Fruit fly (Drosophila melanogaster): ENCODE measurements around the gene Polr2A.

Gene Polr2A

dm6 chrX:11559728-11560724 is 10.1 kb downstream of the Polr2A start (continued):
- TF ChIP-seq amos (GFP tag; IDR thresholded peaks at IDR 0.05; ENCODE audit: partially characterized antibody) (no peak), CG10979 (tag; optimal IDR thresholded peaks at IDR 0.05) (peak; percentile 80), ftz-f1 (GFP tag; optimal IDR thresholded peaks at IDR 0.05) (no peak), Gsc (GFP tag; IDR thresholded peaks at IDR 0.05) (no peak), NfI (GFP tag; optimal IDR thresholded peaks at IDR 0.05) (peak; percentile 81), lilli (GFP tag; optimal IDR thresholded peaks at IDR 0.05) (peak; percentile 66), Ets97D (GFP tag; optimal IDR thresholded peaks at IDR 0.05) (no peak), pb (GFP tag; optimal IDR thresholded peaks at IDR 0.05) (no peak), jing (GFP tag; optimal IDR thresholded peaks at IDR 0.05) (peak; percentile 66), CG3847 (GFP tag; IDR thresholded peaks at IDR 0.05) (peak; percentile 70), CG31441 (GFP tag; IDR thresholded peaks at IDR 0.05) (peak; percentile 92), crp (GFP tag; optimal IDR thresholded peaks at IDR 0.05) (peak in 1 of 2 experiments; percentile 34), CG10543 (GFP tag; optimal IDR thresholded peaks at IDR 0.05) (peak; percentile 87), ERR (GFP tag; optimal IDR thresholded peaks at IDR 0.05) (no peak), CG6683 (GFP tag; optimal IDR thresholded peaks at IDR 0.05) (peak; percentile 80), E2f2 (GFP tag; IDR thresholded peaks at IDR 0.05) (peak; percentile 44; the same call in 1 of the 2 replicates), CG1233 (GFP tag; optimal IDR thresholded peaks at IDR 0.05) (peak; percentile 83), Dbx (GFP tag; IDR thresholded peaks at IDR 0.05) (peak; percentile 70; the same call in 2 of the 3 replicates), CG15514 (GFP tag; optimal IDR thresholded peaks at IDR 0.05) (peak; percentile 76), CG6791 (GFP tag; IDR thresholded peaks at IDR 0.05; ENCODE audit: partially characterized antibody) (no peak), Side (GFP tag; optimal IDR thresholded peaks at IDR 0.05) (peak; percentile 4), hb (GFP tag; IDR thresholded peaks at IDR 0.05; ENCODE audit: partially characterized antibody) (no peak), Ptx1 (GFP tag; IDR thresholded peaks at IDR 0.05) (peak; percentile 80), h (optimal IDR thresholded peaks at IDR 0.05) (no peak), Dip2 (GFP tag; IDR thresholded peaks at IDR 0.05) (no peak), Trl (optimal IDR thresholded peaks at IDR 0.05) (no peak), Trl (GFP tag; optimal IDR thresholded peaks at IDR 0.05) (peak; percentile 9), nmo (GFP tag; optimal IDR thresholded peaks at IDR 0.05) (peak; percentile 93), vnd (GFP tag; IDR thresholded peaks at IDR 0.05; ENCODE audit: partially characterized antibody) (no peak), cg (GFP tag; optimal IDR thresholded peaks at IDR 0.05) (no peak), Atf6 (GFP tag; IDR thresholded peaks at IDR 0.05) (peak; percentile 81), H15 (GFP tag; IDR thresholded peaks at IDR 0.05) (0 out of 3 replicates have a peak, but pooled peaks have one; percentile 26), YL-1 (GFP tag; optimal IDR thresholded peaks at IDR 0.05) (peak; percentile 39), sens-2 (GFP tag; IDR thresholded peaks at IDR 0.05) (no peak), br (optimal IDR thresholded peaks at IDR 0.05) (no peak), CG14860 (GFP tag; IDR thresholded peaks at IDR 0.05; ENCODE audit: partially characterized antibody) (no peak), Rfx (GFP tag; IDR thresholded peaks at IDR 0.05) (peak; percentile 71), CG14667 (GFP tag; IDR thresholded peaks at IDR 0.05) (peak; percentile 54), tx (GFP tag; optimal IDR thresholded peaks at IDR 0.05) (peak; percentile 7), Dp (GFP tag; optimal IDR thresholded peaks at IDR 0.05) (no peak), eyg (GFP tag; optimal IDR thresholded peaks at IDR 0.05) (no peak), CG18262 (tag; optimal IDR thresholded peaks at IDR 0.05) (peak; percentile 87), Hsf (GFP tag; optimal IDR thresholded peaks at IDR 0.05) (peak; percentile 41), CG10462 (GFP tag; optimal IDR thresholded peaks at IDR 0.05) (peak; percentile 49), CG2712 (tag; optimal IDR thresholded peaks at IDR 0.05) (peak; percentile 85), otp (GFP tag; IDR thresholded peaks at IDR 0.05) (no peak), klu (GFP tag; IDR thresholded peaks at IDR 0.05) (peak; percentile 55; the same call in 1 of the 2 replicates), CG13296 (GFP tag; optimal IDR thresholded peaks at IDR 0.05) (peak; percentile 89), CG42726 (GFP tag; IDR thresholded peaks at IDR 0.05; ENCODE audit: partially characterized antibody) (no peak)

Data from whole organism, embryonic.